Worm (Caenorhabditis elegans) whole organism, L1 larva: Measurements from ENCODE around the gene ZC21.6.

Experiments
- C34B4.2 ChIP-seq: sonication (generic microtip); optimal IDR thresholded peaks from 2 replicates; lab custom pipeline; 2017; ENCODE audit warnings: mild to moderate bottlenecking, missing genetic modification characterization, missing compliant biosample characterization
- alr-1 ChIP-seq: fragments of 200-800 bp; sonication (Bioruptor generic); optimal IDR thresholded peaks from 2 replicates; lab custom pipeline; 2018; ENCODE audit warnings: borderline replicate concordance, mild to moderate bottlenecking, missing genetic modification characterization, missing compliant biosample characterization
- ama-1 ChIP-seq: fragments of 150-350 bp; optimal IDR thresholded peaks from 2 replicates; lab custom pipeline; 2014
- blmp-1 ChIP-seq: fragments of 150-350 bp; optimal IDR thresholded peaks from 2 replicates; lab custom pipeline; 2014; ENCODE audit warnings: missing biosample characterization, missing genetic modification characterization
- dpl-1 ChIP-seq, 3 experiments: fragments of 150-350 bp in 2 of 3; sonication (generic microtip) in 1 of 3; optimal IDR thresholded peaks; 2 replicates each; lab custom pipeline; 2014 to 2017; ENCODE audit warnings: missing biosample characterization in 3 of 3, missing genetic modification characterization in 3 of 3, missing genetic modification reagents in 3 of 3
- dsc-1 ChIP-seq: sonication (generic microtip); optimal IDR thresholded peaks from 2 replicates; lab custom pipeline; 2016; ENCODE audit warnings: mild to moderate bottlenecking, missing genetic modification characterization, missing compliant biosample characterization
- egl-27 ChIP-seq, 2 experiments: fragments of 150-350 bp in 1 of 2; sonication (generic microtip); optimal IDR thresholded peaks; 3 replicates each; lab custom pipeline; 2017 to 2018; ENCODE audit warnings: missing biosample characterization in 2 of 2, missing genetic modification characterization in 2 of 2, missing genetic modification reagents in 2 of 2
- fkh-10 ChIP-seq: sonication (generic microtip); optimal IDR thresholded peaks from 2 replicates; lab custom pipeline; 2017; ENCODE audit warnings: missing biosample characterization, missing genetic modification reagents, missing genetic modification characterization
- fkh-4 ChIP-seq: sonication (generic microtip); optimal IDR thresholded peaks from 2 replicates; lab custom pipeline; 2016; ENCODE audit warnings: missing compliant biosample characterization, missing genetic modification characterization, borderline replicate concordance
- fkh-8 ChIP-seq: sonication (generic microtip); optimal IDR thresholded peaks from 2 replicates; lab custom pipeline; 2016; ENCODE audit warnings: mild to moderate bottlenecking, missing genetic modification characterization, missing compliant biosample characterization
- grh-1 ChIP-seq: fragments of 200-800 bp; sonication (Bioruptor generic); IDR thresholded peaks from 2 replicates; pipeline ENCODE4 v1.3.6; 2022; ENCODE audit warnings: missing genetic modification reagents, missing genetic modification characterization, missing compliant biosample characterization
- isw-1 ChIP-seq: fragments of 200-800 bp; sonication (Bioruptor generic); IDR thresholded peaks from 2 replicates; pipeline ENCODE4 v1.3.6; 2022; ENCODE audit warnings: missing genetic modification characterization, missing compliant biosample characterization
- lin-13 ChIP-seq: fragments of 150-350 bp; optimal IDR thresholded peaks from 2 replicates; lab custom pipeline; 2014; ENCODE audit warnings: missing biosample characterization, missing genetic modification reagents, missing genetic modification characterization
- lin-14 ChIP-seq: fragments of 200-800 bp; sonication (Bioruptor generic); optimal IDR thresholded peaks from 2 replicates; lab custom pipeline; 2018; ENCODE audit warnings: mild to moderate bottlenecking, missing genetic modification characterization, moderate library complexity, missing compliant biosample characterization
- lin-35 ChIP-seq, 2 experiments: fragments of 150-350 bp; optimal IDR thresholded peaks; 2 replicates each; lab custom pipeline; 2014; ENCODE audit warnings: missing biosample characterization in 2 of 2, missing genetic modification characterization in 2 of 2, missing genetic modification reagents in 2 of 2
- lin-39 ChIP-seq: fragments of 150-350 bp; optimal IDR thresholded peaks from 2 replicates; lab custom pipeline; 2014; ENCODE audit warnings: missing biosample characterization, missing genetic modification reagents, missing genetic modification characterization
- lsy-2 ChIP-seq, 2 experiments: fragments of 150-350 bp; optimal IDR thresholded peaks; 2 replicates each; lab custom pipeline; 2014; ENCODE audit warnings: missing biosample characterization in 2 of 2, missing genetic modification characterization in 2 of 2
- mab-9 ChIP-seq: fragments of 200-800 bp; sonication (Bioruptor generic); IDR thresholded peaks from 2 replicates; pipeline ENCODE4 v1.3.6; 2022; ENCODE audit warnings: missing genetic modification reagents, missing genetic modification characterization, missing compliant biosample characterization
- mdl-1 ChIP-seq, 2 experiments: fragments of 150-350 bp; optimal IDR thresholded peaks; 2 replicates each; lab custom pipeline; 2014 to 2017; ENCODE audit warnings: missing biosample characterization in 2 of 2, missing genetic modification characterization in 2 of 2, inconsistent platforms in 1 of 2
- mef-2 ChIP-seq: fragments of 150-350 bp; optimal IDR thresholded peaks from 2 replicates; lab custom pipeline; 2014; ENCODE audit warnings: missing biosample characterization, missing genetic modification characterization
- mep-1 ChIP-seq: fragments of 150-350 bp; optimal IDR thresholded peaks from 2 replicates; lab custom pipeline; 2014; ENCODE audit warnings: missing biosample characterization, missing genetic modification characterization
- nhr-11 ChIP-seq: fragments of 150-350 bp; optimal IDR thresholded peaks from 2 replicates; lab custom pipeline; 2014; ENCODE audit warnings: missing biosample characterization, missing genetic modification characterization
- nhr-20 ChIP-seq: sonication (generic microtip); optimal IDR thresholded peaks from 2 replicates; lab custom pipeline; 2016; ENCODE audit warnings: mild to moderate bottlenecking, missing genetic modification characterization, missing compliant biosample characterization
- nhr-28 ChIP-seq: fragments of 150-350 bp; optimal IDR thresholded peaks from 2 replicates; lab custom pipeline; 2014; ENCODE audit warnings: missing biosample characterization, missing genetic modification characterization
- nhr-47 ChIP-seq: sonication (generic microtip); optimal IDR thresholded peaks from 2 replicates; lab custom pipeline; 2016; ENCODE audit warnings: mild to moderate bottlenecking, missing genetic modification characterization, moderate library complexity, missing compliant biosample characterization
- nhr-71 ChIP-seq: sonication (generic microtip); optimal IDR thresholded peaks from 2 replicates; lab custom pipeline; 2016; ENCODE audit warnings: mild to moderate bottlenecking, missing genetic modification characterization, moderate library complexity, missing compliant biosample characterization
- nhr-76 ChIP-seq: sonication (generic microtip); optimal IDR thresholded peaks from 2 replicates; lab custom pipeline; 2017; ENCODE audit warnings: missing biosample characterization, missing genetic modification characterization
- nhr-77 ChIP-seq: fragments of 150-350 bp; optimal IDR thresholded peaks from 2 replicates; lab custom pipeline; 2014; ENCODE audit warnings: missing biosample characterization, missing genetic modification characterization
- nhr-84 ChIP-seq: sonication (generic microtip); optimal IDR thresholded peaks from 2 replicates; lab custom pipeline; 2017; ENCODE audit warnings: missing biosample characterization, missing genetic modification characterization
- nhr-85 ChIP-seq: sonication (generic microtip); peaks from one replicate; lab custom pipeline; 2016; ENCODE audit warnings: missing genetic modification characterization, inconsistent platforms, missing compliant biosample characterization
- nhr-90 ChIP-seq: sonication (generic microtip); optimal IDR thresholded peaks from 2 replicates; lab custom pipeline; 2016; ENCODE audit warnings: mild to moderate bottlenecking, missing genetic modification characterization, missing compliant biosample characterization; ENCODE audit not compliant: poor library complexity
- pag-3 ChIP-seq: sonication (generic microtip); optimal IDR thresholded peaks from 2 replicates; lab custom pipeline; 2017; ENCODE audit warnings: missing genetic modification characterization, mild to moderate bottlenecking, missing compliant biosample characterization, antibody characterized with exemption, borderline replicate concordance; ENCODE audit not compliant: insufficient read depth
- pax-3 ChIP-seq: fragments of 200-800 bp; sonication (Bioruptor generic); optimal IDR thresholded peaks from 2 replicates; lab custom pipeline; 2018; ENCODE audit warnings: mild to moderate bottlenecking, missing genetic modification characterization, moderate library complexity, missing compliant biosample characterization
- rnt-1 ChIP-seq: sonication (generic microtip); optimal IDR thresholded peaks from 2 replicates; lab custom pipeline; 2016; ENCODE audit warnings: mild to moderate bottlenecking, missing genetic modification characterization, moderate library complexity, missing compliant biosample characterization
- skn-1 ChIP-seq: fragments of 150-350 bp; optimal IDR thresholded peaks from 2 replicates; lab custom pipeline; 2014; ENCODE audit warnings: missing biosample characterization, missing genetic modification characterization
- snu-23 ChIP-seq: sonication (generic microtip); optimal IDR thresholded peaks from 2 replicates; lab custom pipeline; 2016; ENCODE audit warnings: missing genetic modification characterization, missing compliant biosample characterization
- sup-37 ChIP-seq: fragments of 200-800 bp; sonication (Bioruptor generic); optimal IDR thresholded peaks from 2 replicates; lab custom pipeline; 2018; ENCODE audit warnings: mild to moderate bottlenecking, missing genetic modification characterization, missing compliant biosample characterization
- swsn-7 ChIP-seq: sonication (generic microtip); optimal IDR thresholded peaks from 2 replicates; lab custom pipeline; 2016; ENCODE audit warnings: missing genetic modification characterization, missing compliant biosample characterization
- tbx-2 ChIP-seq: sonication (generic microtip); optimal IDR thresholded peaks from 2 replicates; lab custom pipeline; 2016; ENCODE audit warnings: missing genetic modification characterization, missing compliant biosample characterization
- tlp-1 ChIP-seq: fragments of 150-350 bp; optimal IDR thresholded peaks from 2 replicates; lab custom pipeline; 2014; ENCODE audit warnings: missing biosample characterization, missing genetic modification characterization
- unc-30 ChIP-seq: sonication (generic microtip); optimal IDR thresholded peaks from 2 replicates; lab custom pipeline; 2017; ENCODE audit warnings: missing biosample characterization, missing genetic modification characterization
- unc-86 ChIP-seq: sonication (generic microtip); optimal IDR thresholded peaks from 2 replicates; lab custom pipeline; 2016; ENCODE audit warnings: missing genetic modification characterization, missing compliant biosample characterization
- vab-15 ChIP-seq: sonication (generic microtip); optimal IDR thresholded peaks from 2 replicates; lab custom pipeline; 2017; ENCODE audit warnings: missing genotype, mild to moderate bottlenecking, missing genetic modification characterization, missing compliant biosample characterization
- xbp-1 ChIP-seq: sonication (generic microtip); optimal IDR thresholded peaks from 2 replicates; lab custom pipeline; 2016; ENCODE audit warnings: missing genetic modification characterization, missing compliant biosample characterization
- zag-1 ChIP-seq: fragments of 150-350 bp; optimal IDR thresholded peaks from 2 replicates; lab custom pipeline; 2014; ENCODE audit warnings: missing biosample characterization, missing genetic modification characterization
- zip-4 ChIP-seq: fragments of 200-800 bp; sonication (Bioruptor generic); optimal IDR thresholded peaks from 2 replicates; lab custom pipeline; 2018; ENCODE audit warnings: mild to moderate bottlenecking, missing genetic modification characterization, moderate library complexity, missing compliant biosample characterization
- ztf-11 ChIP-seq, 2 experiments: sonication (generic microtip); optimal IDR thresholded peaks; 2 replicates each; lab custom pipeline; 2016 to 2017; ENCODE audit warnings: missing genetic modification characterization in 2 of 2, missing biosample characterization in 1 of 2, missing compliant biosample characterization in 1 of 2
- ztf-4 ChIP-seq: fragments of 150-350 bp; optimal IDR thresholded peaks from 2 replicates; lab custom pipeline; 2014; ENCODE audit warnings: missing biosample characterization, missing genetic modification characterization

The ZC21.6 gene

DNA sequence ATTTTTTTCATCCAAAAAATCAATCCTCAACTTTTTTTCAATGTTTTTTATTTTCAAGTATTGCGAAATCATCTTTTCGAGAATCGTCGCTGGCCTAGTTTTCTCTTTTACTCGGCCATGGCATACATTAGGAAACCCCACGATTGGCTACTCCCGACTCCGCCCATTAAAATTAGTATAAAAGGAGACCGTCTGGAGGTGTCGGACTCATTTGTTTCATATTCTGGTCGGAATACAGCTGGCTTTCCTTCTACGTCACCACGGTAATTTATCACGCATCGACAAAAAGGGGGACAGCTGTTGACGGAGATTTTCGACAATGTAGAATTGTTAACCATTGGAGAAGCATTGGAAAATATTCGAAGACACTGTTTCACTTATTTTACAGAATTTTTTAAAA is 16.4 kb downstream of the ZC21.6 start (continued):
- TF ChIP-seq ama-1 (peak; percentile 64), lin-13 (GFP tag; lab: Kevin White, UChicago) (no peak), nhr-47 (tag; lab: Kevin White, UChicago) (peak; percentile 85), tlp-1 (tag; lab: Kevin White, UChicago) (no peak), mdl-1 (tag; optimal IDR thresholded peaks at IDR 0.05; lab: Kevin White, UChicago) (peak in 1 of 2 experiments; percentile 21), grh-1 (GFP tag; lab: Robert Waterston, UW) (peak; percentile 64), nhr-77 (tag; lab: Kevin White, UChicago) (no peak), mef-2 (tag; lab: Kevin White, UChicago) (no peak), xbp-1 (peak; percentile 86), rnt-1 (tag; lab: Kevin White, UChicago) (peak; percentile 89), nhr-28 (no peak), dpl-1 (GFP tag; optimal IDR thresholded peaks at IDR 0.05; lab: Kevin White, UChicago) (peak; percentile 28 to 71 (median 41)), egl-27 (tag; optimal IDR thresholded peaks at IDR 0.05; lab: Kevin White, UChicago) (no peak), swsn-7 (tag; lab: Kevin White, UChicago) (peak; percentile 81), mab-9 (no peak), unc-86 (peak; percentile 86), fkh-10 (GFP tag; lab: Kevin White, UChicago) (no peak), lin-14 (GFP tag; lab: Kevin White, UChicago) (peak; percentile 86), skn-1 (tag; lab: Kevin White, UChicago) (peak; percentile 73), tbx-2 (tag; lab: Kevin White, UChicago) (peak; percentile 81), nhr-85 (tag; lab: Kevin White, UChicago) (peak; percentile 97), vab-15 (no peak), fkh-8 (tag; lab: Kevin White, UChicago) (peak; percentile 79), nhr-76 (tag; lab: Kevin White, UChicago) (no peak), fkh-4 (tag; lab: Kevin White, UChicago) (peak; percentile 83), lin-39 (peak; percentile 47), nhr-20 (tag; lab: Kevin White, UChicago) (peak; percentile 73), C34B4.2 (tag; lab: Kevin White, UChicago) (no peak), zag-1 (tag; lab: Kevin White, UChicago) (no peak), ztf-4 (no peak), nhr-90 (tag; lab: Kevin White, UChicago) (peak; percentile 74), isw-1 (GFP tag; lab: Robert Waterston, UW) (peak; percentile 83), sup-37 (no peak), lin-35 (GFP tag; optimal IDR thresholded peaks at IDR 0.05; lab: Kevin White, UChicago) (peak; percentile 21 to 68), blmp-1 (tag; lab: Kevin White, UChicago) (peak; percentile 64), pax-3 (tag; lab: Kevin White, UChicago) (peak; percentile 65), alr-1 (tag; lab: Kevin White, UChicago) (no peak), nhr-71 (tag; lab: Kevin White, UChicago) (peak; percentile 87), nhr-84 (no peak), dsc-1 (tag; lab: Kevin White, UChicago) (peak; percentile 67), unc-30 (tag; lab: Kevin White, UChicago) (no peak), ztf-11 (tag; optimal IDR thresholded peaks at IDR 0.05; lab: Kevin White, UChicago) (peak in 1 of 2 experiments; percentile 90), zip-4 (GFP tag; lab: Kevin White, UChicago) (peak; percentile 100), mep-1 (peak; percentile 83), lsy-2 (tag; optimal IDR thresholded peaks at IDR 0.05; lab: Kevin White, UChicago) (peak; percentile 87), snu-23 (peak; percentile 71), pag-3 (tag; lab: Kevin White, UChicago) (no peak), nhr-11 (peak; percentile 22)
